Fruit fly (Drosophila melanogaster): ENCODE measurements around the gene deltaCOP.

Gene deltaCOP

DNA sequence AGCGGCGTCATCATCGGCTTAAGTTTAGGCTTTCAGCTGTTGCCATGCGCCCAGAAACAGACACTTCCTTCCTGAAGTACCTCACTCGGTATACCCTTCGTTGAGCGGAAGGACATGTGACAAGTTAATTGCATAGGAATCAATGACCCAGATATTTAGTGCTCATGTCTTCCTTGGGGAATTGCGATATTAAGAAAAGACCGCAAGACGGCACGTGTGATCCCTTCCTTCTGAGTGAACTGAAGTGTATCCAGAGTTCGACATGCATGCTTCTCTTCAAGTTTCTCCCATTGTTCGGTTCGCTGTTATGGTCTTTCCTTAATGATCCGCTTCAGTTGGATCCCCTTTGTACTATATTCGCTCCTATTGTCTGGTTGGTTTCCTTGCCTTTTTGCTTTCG is 21.1 kb downstream of the deltaCOP start (continued):
- TF ChIP-seq dl (GFP tag; optimal IDR thresholded peaks at IDR 0.05; ENCODE audit: insufficient read depth in 1 of 2, partially characterized antibody in 2 of 2) (no peak), jim (GFP tag; optimal IDR thresholded peaks at IDR 0.05) (no peak), CG9705 (GFP tag; optimal IDR thresholded peaks at IDR 0.05) (no peak), Dfd (GFP tag; optimal IDR thresholded peaks at IDR 0.05) (no peak), rgr (GFP tag; optimal IDR thresholded peaks at IDR 0.05) (peak; percentile 76)

dm6 chrX:1834702-1835376 is 26.8 kb downstream of the deltaCOP start:
- TF ChIP-seq rgr (GFP tag; optimal IDR thresholded peaks at IDR 0.05) (no peak), Rel (GFP tag; optimal IDR thresholded peaks at IDR 0.05) (no peak), Rel (tag; optimal IDR thresholded peaks at IDR 0.05) (no peak), ey (GFP tag; optimal IDR thresholded peaks at IDR 0.05) (no peak), usp (GFP tag; optimal IDR thresholded peaks at IDR 0.05) (no peak), CG9705 (GFP tag; optimal IDR thresholded peaks at IDR 0.05) (no peak), N (GFP tag; optimal IDR thresholded peaks at IDR 0.05) (no peak), Dfd (GFP tag; optimal IDR thresholded peaks at IDR 0.05) (no peak), Sp1 (GFP tag; optimal IDR thresholded peaks at IDR 0.05) (no peak), dmrt93B (GFP tag; optimal IDR thresholded peaks at IDR 0.05) (no peak), Dif (GFP tag; optimal IDR thresholded peaks at IDR 0.05; ENCODE audit: partially characterized antibody) (no peak), tai (GFP tag; optimal IDR thresholded peaks at IDR 0.05) (no peak), CrebA (GFP tag; optimal IDR thresholded peaks at IDR 0.05; ENCODE audit: borderline replicate concordance) (no peak), Jra (GFP tag; optimal IDR thresholded peaks at IDR 0.05) (no peak), Myc (optimal IDR thresholded peaks at IDR 0.05) (no peak), dl (GFP tag; optimal IDR thresholded peaks at IDR 0.05; ENCODE audit: insufficient read depth in 1 of 2, partially characterized antibody in 2 of 2) (no peak)

DNA sequence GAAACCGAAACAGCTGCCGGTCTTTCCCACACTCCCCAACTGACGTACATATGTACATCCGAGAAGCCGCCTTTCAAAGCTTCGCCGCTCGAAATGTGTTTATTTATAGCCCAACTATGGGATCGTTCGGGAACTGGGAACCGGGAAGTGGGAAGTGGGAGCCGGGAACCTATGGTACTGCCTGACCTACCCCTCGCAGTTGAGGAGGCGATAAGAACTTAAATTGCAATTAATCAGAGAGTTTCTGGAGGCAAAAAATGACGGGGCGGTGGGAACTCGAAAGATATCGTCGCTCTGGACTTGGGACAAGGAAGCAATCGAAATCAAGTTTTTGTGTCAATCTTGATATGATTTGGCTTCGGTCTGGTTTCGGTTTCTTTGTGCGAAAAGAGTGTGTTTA is 28.9 kb downstream of the deltaCOP start:
- TF ChIP-seq N (GFP tag; optimal IDR thresholded peaks at IDR 0.05): no peak
- no peak for TF ChIP-seq Abd-B (GFP tag; optimal IDR thresholded peaks at IDR 0.05)
- TF ChIP-seq dl (GFP tag; optimal IDR thresholded peaks at IDR 0.05; ENCODE audit: insufficient read depth in 1 of 2, partially characterized antibody in 2 of 2): no peak
- TF ChIP-seq foxo (GFP tag; optimal IDR thresholded peaks at IDR 0.05): no peak
- TF ChIP-seq Jra (GFP tag; optimal IDR thresholded peaks at IDR 0.05): no peak
- no peak for TF ChIP-seq psq (GFP tag; optimal IDR thresholded peaks at IDR 0.05)
- TF ChIP-seq fru (GFP tag; optimal IDR thresholded peaks at IDR 0.05): no peak
- no peak for TF ChIP-seq GATAd (GFP tag; optimal IDR thresholded peaks at IDR 0.05)
- no peak for TF ChIP-seq CrebA (GFP tag; optimal IDR thresholded peaks at IDR 0.05; ENCODE audit: borderline replicate concordance)
- TF ChIP-seq rgr (GFP tag; optimal IDR thresholded peaks at IDR 0.05): no peak
- TF ChIP-seq Rel (GFP tag; optimal IDR thresholded peaks at IDR 0.05): no peak
- TF ChIP-seq Rel (tag; optimal IDR thresholded peaks at IDR 0.05): no peak
- no peak for TF ChIP-seq Mio (GFP tag; optimal IDR thresholded peaks at IDR 0.05)
- no peak for TF ChIP-seq Sp1 (GFP tag; optimal IDR thresholded peaks at IDR 0.05)
- TF ChIP-seq lola (GFP tag; optimal IDR thresholded peaks at IDR 0.05): no peak
- no peak for TF ChIP-seq Hr83 (GFP tag; optimal IDR thresholded peaks at IDR 0.05; ENCODE audit: poor library complexity, severe bottlenecking)
- TF ChIP-seq Dif (GFP tag; optimal IDR thresholded peaks at IDR 0.05; ENCODE audit: partially characterized antibody): no peak
- no peak for TF ChIP-seq pan (optimal IDR thresholded peaks at IDR 0.05)
- no peak for TF ChIP-seq Myc (optimal IDR thresholded peaks at IDR 0.05)

- TF ChIP-seq dl (GFP tag; optimal IDR thresholded peaks at IDR 0.05; ENCODE audit: insufficient read depth in 1 of 2, partially characterized antibody in 2 of 2) (peak in 1 of 2 experiments; percentile 23), ey (GFP tag; optimal IDR thresholded peaks at IDR 0.05) (no peak), Dif (GFP tag; optimal IDR thresholded peaks at IDR 0.05; ENCODE audit: partially characterized antibody) (peak; percentile 33), usp (GFP tag; optimal IDR thresholded peaks at IDR 0.05) (no peak)
Measured at dm6 chrX:1831219-1831555, 30.4 kb downstream of the deltaCOP start.

- no peak for TF ChIP-seq N (GFP tag; optimal IDR thresholded peaks at IDR 0.05)
- TF ChIP-seq Jra (GFP tag; optimal IDR thresholded peaks at IDR 0.05): peak; percentile 91
- TF ChIP-seq sage (GFP tag; optimal IDR thresholded peaks at IDR 0.05): peak; percentile 97
- TF ChIP-seq br (GFP tag; optimal IDR thresholded peaks at IDR 0.05): peak; percentile 97
- peak; percentile 98 for TF ChIP-seq Hnf4 (GFP tag; optimal IDR thresholded peaks at IDR 0.05)
- no peak for TF ChIP-seq Abd-B (GFP tag; optimal IDR thresholded peaks at IDR 0.05)
- TF ChIP-seq brk (GFP tag; optimal IDR thresholded peaks at IDR 0.05): peak; percentile 94
- TF ChIP-seq Rel (GFP tag; optimal IDR thresholded peaks at IDR 0.05): peak; percentile 78
- peak; percentile 82 for TF ChIP-seq Rel (tag; optimal IDR thresholded peaks at IDR 0.05)
- peak; percentile 89 for TF ChIP-seq Hr83 (GFP tag; optimal IDR thresholded peaks at IDR 0.05; ENCODE audit: poor library complexity, severe bottlenecking)
- TF ChIP-seq Hr78 (GFP tag; optimal IDR thresholded peaks at IDR 0.05): no peak
- TF ChIP-seq CrebA (GFP tag; optimal IDR thresholded peaks at IDR 0.05; ENCODE audit: borderline replicate concordance): peak; percentile 86
- peak; percentile 96 for TF ChIP-seq ey (GFP tag; optimal IDR thresholded peaks at IDR 0.05)
- TF ChIP-seq pan (optimal IDR thresholded peaks at IDR 0.05): no peak
- TF ChIP-seq Vsx2 (GFP tag; optimal IDR thresholded peaks at IDR 0.05; ENCODE audit: partially characterized antibody): no peak
- TF ChIP-seq Myc (optimal IDR thresholded peaks at IDR 0.05): no peak
- TF ChIP-seq OdsH (GFP tag; optimal IDR thresholded peaks at IDR 0.05): peak; percentile 95
- TF ChIP-seq fru (GFP tag; optimal IDR thresholded peaks at IDR 0.05): peak; percentile 98
- TF ChIP-seq tai (GFP tag; optimal IDR thresholded peaks at IDR 0.05): peak; percentile 82
- peak; percentile 97 for TF ChIP-seq HLH106 (tag; optimal IDR thresholded peaks at IDR 0.05)
- TF ChIP-seq Mio (GFP tag; optimal IDR thresholded peaks at IDR 0.05): peak; percentile 77
- TF ChIP-seq woc (GFP tag; optimal IDR thresholded peaks at IDR 0.05): peak; percentile 98
- no peak for TF ChIP-seq lola (GFP tag; optimal IDR thresholded peaks at IDR 0.05)
- TF ChIP-seq Dif (GFP tag; optimal IDR thresholded peaks at IDR 0.05; ENCODE audit: partially characterized antibody): no peak
- no peak for TF ChIP-seq Dfd (GFP tag; optimal IDR thresholded peaks at IDR 0.05)
- peak; percentile 89 for TF ChIP-seq CG9705 (GFP tag; optimal IDR thresholded peaks at IDR 0.05)
Measured at dm6 chrX:1830396-1831218, 31.0 kb downstream of the deltaCOP start.

Data from whole organism, wandering third instar larva.